Fruit fly (Drosophila melanogaster) whole organism: ENCODE measurements around the gene Ir7e.

Experiments used
- CG8478 ChIP-seq: fragments of >200 bp; optimal IDR thresholded peaks from 2 replicates; lab custom pipeline; 2018; ENCODE audit warnings: inconsistent platforms
- Dll ChIP-seq: fragments of >200 bp; optimal IDR thresholded peaks from 2 replicates; lab custom pipeline; 2017
- EcR ChIP-seq, 2 experiments: fragments of >200 bp; optimal IDR thresholded peaks; 2 replicates each; lab custom pipeline; 2017; ENCODE audit warnings: missing biosample characterization in 2 of 2, missing genetic modification characterization in 2 of 2, missing genetic modification reagents in 2 of 2
- pan ChIP-seq: fragments of >200 bp; optimal IDR thresholded peaks from 2 replicates; lab custom pipeline; 2017
- psq ChIP-seq: fragments of >200 bp; optimal IDR thresholded peaks from 2 replicates; lab custom pipeline; 2017
- usp ChIP-seq: fragments of >200 bp; optimal IDR thresholded peaks from 2 replicates; lab custom pipeline; 2017; ENCODE audit warnings: missing biosample characterization, missing genetic modification characterization, mixed read lengths

The Ir7e gene

dm6 chrX:7873172-7873930, 8.1 kb downstream of the Ir7e start, which contains the start of gene dec:
Gene dec (minus strand): TSS chrX:7873222.
- no peak for TF ChIP-seq EcR (GFP tag; optimal IDR thresholded peaks at IDR 0.05; lab: Kevin White, UChicago)
- no peak for TF ChIP-seq usp
- TF ChIP-seq pan, result no peak
- no peak for TF ChIP-seq CG8478 (lab: Kevin White, UChicago)
- TF ChIP-seq psq (lab: Kevin White, UChicago), result no peak
- TF ChIP-seq Dll (lab: Kevin White, UChicago), result no peak

dm6 chrX:7866868-7867267, 14.6 kb downstream of the Ir7e start, which contains the start of gene Ir7b:
Gene Ir7b (minus strand): TSS chrX:7866968.
- TF ChIP-seq psq (lab: Kevin White, UChicago), result no peak
- no peak for TF ChIP-seq pan
- TF ChIP-seq CG8478 (lab: Kevin White, UChicago), result no peak
- TF ChIP-seq EcR (GFP tag; optimal IDR thresholded peaks at IDR 0.05; lab: Kevin White, UChicago), result no peak
- no peak for TF ChIP-seq Dll (lab: Kevin White, UChicago)
- no peak for TF ChIP-seq usp

dm6 chrX:7857873-7858272, 23.6 kb downstream of the Ir7e start, which contains the start of gene CG1409:
Gene CG1409 (plus strand): TSS chrX:7858173.
- TF ChIP-seq usp (no peak), EcR (GFP tag; optimal IDR thresholded peaks at IDR 0.05; lab: Kevin White, UChicago) (no peak), Dll (lab: Kevin White, UChicago) (no peak), pan (no peak), psq (lab: Kevin White, UChicago) (no peak), CG8478 (lab: Kevin White, UChicago) (no peak)

- TF ChIP-seq CG8478 (lab: Kevin White, UChicago) (no peak), usp (no peak), Dll (lab: Kevin White, UChicago) (no peak), pan (no peak), psq (lab: Kevin White, UChicago) (no peak), EcR (GFP tag; optimal IDR thresholded peaks at IDR 0.05; lab: Kevin White, UChicago) (no peak)
Observed at dm6 chrX:7854144-7854543, 27.3 kb downstream of the Ir7e start, which contains the start of gene CG10920. Gene CG10920 (minus strand): TSS chrX:7854244.
